Fruit fly (Drosophila melanogaster): ENCODE data around the gene mRpS21.

The mRpS21 gene

dm6 chr3R:13369348-13369747, 12.3 kb downstream of the mRpS21 start, which contains the start of gene CheA87a:
Gene CheA87a (plus strand): TSS chr3R:13369648.
- TF ChIP-seq CG32121 (GFP tag; IDR thresholded peaks at IDR 0.05) (no peak), CG8159 (tag; optimal IDR thresholded peaks at IDR 0.05) (no peak), CG14655 (GFP tag; optimal IDR thresholded peaks at IDR 0.05) (no peak), gl (tag; optimal IDR thresholded peaks at IDR 0.05) (no peak), rn (GFP tag; IDR thresholded peaks at IDR 0.05) (no peak), CG34367 (tag; optimal IDR thresholded peaks at IDR 0.05) (no peak), CG10348 (GFP tag; IDR thresholded peaks at IDR 0.05) (no peak), CG8301 (tag; optimal IDR thresholded peaks at IDR 0.05) (no peak), Ets98B (GFP tag; IDR thresholded peaks at IDR 0.05) (no peak), D1 (tag; optimal IDR thresholded peaks at IDR 0.05) (no peak), CG15710 (tag; optimal IDR thresholded peaks at IDR 0.05) (no peak), EcR (GFP tag; optimal IDR thresholded peaks at IDR 0.05) (no peak), fd96Ca (GFP tag; IDR thresholded peaks at IDR 0.05) (no peak), CG17806 (tag; optimal IDR thresholded peaks at IDR 0.05) (no peak), CG9948 (tag; optimal IDR thresholded peaks at IDR 0.05) (no peak), Pif1B (GFP tag; optimal IDR thresholded peaks at IDR 0.05) (no peak), CG4496 (GFP tag; IDR thresholded peaks at IDR 0.05) (no peak), Snoo (tag; optimal IDR thresholded peaks at IDR 0.05) (no peak), CG13204 (GFP tag; optimal IDR thresholded peaks at IDR 0.05) (no peak), CG12605 (GFP tag; IDR thresholded peaks at IDR 0.05) (no peak)

dm6 chr3R:13366561-13367518, 14.8 kb downstream of the mRpS21 start, which contains the start of gene Elp6:
Gene Elp6 (minus strand): TSS chr3R:13366910.
- TF ChIP-seq CG10348 (GFP tag; IDR thresholded peaks at IDR 0.05), result no peak
- TF ChIP-seq CG15710 (tag; optimal IDR thresholded peaks at IDR 0.05), result peak; percentile 80
- peak; percentile 75 for TF ChIP-seq CG8301 (tag; optimal IDR thresholded peaks at IDR 0.05)
- TF ChIP-seq CG34367 (tag; optimal IDR thresholded peaks at IDR 0.05), result peak; percentile 58
- no peak for TF ChIP-seq gl (tag; optimal IDR thresholded peaks at IDR 0.05)
- TF ChIP-seq CG12605 (GFP tag; IDR thresholded peaks at IDR 0.05), result no peak
- peak; percentile 27 for TF ChIP-seq rn (GFP tag; IDR thresholded peaks at IDR 0.05)
- peak; percentile 84 for TF ChIP-seq CG14655 (GFP tag; optimal IDR thresholded peaks at IDR 0.05)
- TF ChIP-seq Snoo (tag; optimal IDR thresholded peaks at IDR 0.05), result peak; percentile 84
- peak; percentile 77 for TF ChIP-seq Pif1A (GFP tag; optimal IDR thresholded peaks at IDR 0.05)
- TF ChIP-seq CG4496 (GFP tag; IDR thresholded peaks at IDR 0.05), result peak; percentile 70
- peak; percentile 86 for TF ChIP-seq CG8159 (tag; optimal IDR thresholded peaks at IDR 0.05)
- no peak for TF ChIP-seq EcR (GFP tag; optimal IDR thresholded peaks at IDR 0.05)
- TF ChIP-seq CG32121 (GFP tag; IDR thresholded peaks at IDR 0.05), result peak; percentile 47; the same call in 1 of the 2 replicates
- peak; percentile 49 for TF ChIP-seq D1 (tag; optimal IDR thresholded peaks at IDR 0.05)
- peak; percentile 75 for TF ChIP-seq CG9948 (tag; optimal IDR thresholded peaks at IDR 0.05)
- peak; percentile 26; the same call in 1 of the 3 replicates for TF ChIP-seq fd96Ca (GFP tag; IDR thresholded peaks at IDR 0.05)
- peak; percentile 35; the same call in 1 of the 2 replicates for TF ChIP-seq Ets98B (GFP tag; IDR thresholded peaks at IDR 0.05)
- peak; percentile 67 for TF ChIP-seq CG17806 (tag; optimal IDR thresholded peaks at IDR 0.05)
- peak; percentile 30 for TF ChIP-seq CG13204 (GFP tag; optimal IDR thresholded peaks at IDR 0.05)
- TF ChIP-seq Pif1B (GFP tag; optimal IDR thresholded peaks at IDR 0.05), result peak; percentile 60

DNA sequence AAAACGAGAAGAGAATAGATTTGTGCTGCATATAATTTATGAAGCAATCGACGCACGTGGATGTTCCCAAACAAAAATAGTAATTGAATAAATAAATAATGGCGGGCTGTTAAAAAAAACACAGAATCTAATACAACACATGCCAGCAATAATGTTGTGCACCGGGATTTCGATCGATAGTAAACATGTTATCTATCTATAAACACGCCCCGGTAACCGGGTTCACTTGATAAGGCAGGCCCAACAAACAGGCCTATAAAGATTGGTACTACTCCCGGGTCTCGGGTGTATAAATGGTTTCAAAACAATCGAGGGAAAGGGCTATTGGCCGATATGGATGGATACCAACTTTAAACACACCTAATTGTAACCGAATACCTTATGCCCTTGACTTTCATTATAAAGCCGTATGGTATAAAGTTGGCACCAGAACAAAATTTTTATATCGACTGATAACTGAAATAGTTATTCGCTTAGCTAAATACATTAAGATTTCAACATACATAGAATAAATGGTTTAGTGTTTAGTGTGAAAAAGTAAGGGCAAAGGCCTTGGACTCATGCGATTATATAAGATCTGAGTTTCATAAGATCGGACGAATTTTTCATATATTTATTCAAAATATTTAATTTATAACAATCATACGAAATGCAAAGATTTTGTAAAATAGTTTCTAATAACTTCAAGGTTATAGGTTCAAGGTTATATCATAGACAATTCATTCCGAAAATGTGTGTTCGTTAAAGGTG, 15.8 kb downstream of the mRpS21 start:
- TF ChIP-seq Pif1B (GFP tag; optimal IDR thresholded peaks at IDR 0.05), result no peak
- TF ChIP-seq fd96Ca (GFP tag; IDR thresholded peaks at IDR 0.05), result no peak
- TF ChIP-seq CG15710 (tag; optimal IDR thresholded peaks at IDR 0.05), result no peak
- no peak for TF ChIP-seq CG8159 (tag; optimal IDR thresholded peaks at IDR 0.05)
- peak; percentile 24 for TF ChIP-seq Snoo (tag; optimal IDR thresholded peaks at IDR 0.05)
- TF ChIP-seq CG14655 (GFP tag; optimal IDR thresholded peaks at IDR 0.05), result no peak
- no peak for TF ChIP-seq Pif1A (GFP tag; optimal IDR thresholded peaks at IDR 0.05)
- TF ChIP-seq CG13204 (GFP tag; optimal IDR thresholded peaks at IDR 0.05), result no peak
- no peak for TF ChIP-seq CG10348 (GFP tag; IDR thresholded peaks at IDR 0.05)
- TF ChIP-seq EcR (GFP tag; optimal IDR thresholded peaks at IDR 0.05), result peak; percentile 11

DNA sequence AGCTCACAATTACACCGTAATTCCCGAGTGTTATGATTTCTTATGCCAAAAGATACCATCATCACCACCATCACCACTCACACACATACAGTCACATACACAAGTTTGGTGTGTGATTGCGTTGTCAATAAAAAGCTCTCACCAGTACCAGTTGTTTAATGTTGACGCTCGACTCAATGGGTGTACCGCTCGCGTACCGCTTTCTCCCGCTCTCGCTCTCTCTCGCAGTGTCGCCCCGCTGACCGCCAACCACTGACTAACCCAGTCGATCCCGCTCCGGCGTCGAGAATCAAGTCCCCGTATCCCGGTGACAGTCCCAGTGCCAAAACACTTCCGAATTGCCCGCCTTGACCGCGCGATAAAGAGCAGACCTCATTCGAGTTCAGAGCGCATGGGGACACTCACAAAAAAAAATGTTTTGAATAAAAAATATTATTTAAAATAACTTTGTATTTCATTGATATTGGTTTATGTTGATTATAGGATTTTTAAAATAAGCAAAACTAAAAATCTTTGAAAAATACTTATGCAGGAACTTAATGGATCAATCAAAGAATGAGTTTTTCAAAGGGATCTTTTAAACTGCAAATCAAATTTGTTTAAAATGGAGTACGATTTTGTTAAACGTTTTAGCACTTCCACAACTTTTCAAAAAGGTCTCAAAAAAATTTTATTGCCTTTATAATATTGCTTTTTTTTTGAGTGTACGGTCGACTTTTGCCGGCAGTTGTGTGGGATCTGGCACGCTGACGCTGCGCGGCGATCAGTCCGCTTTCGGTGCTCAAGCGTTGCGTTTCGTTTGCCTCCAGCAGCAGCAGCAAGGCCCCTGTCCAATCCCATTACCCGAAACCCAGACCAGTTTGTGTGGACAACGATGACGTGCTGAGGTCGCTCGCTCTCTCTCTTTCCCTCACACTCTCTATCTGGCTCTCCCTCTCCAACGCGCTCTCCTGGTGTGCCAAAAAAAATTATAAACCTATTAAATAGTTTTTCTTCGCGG, 17.1 kb downstream of the mRpS21 start, which contains the start of gene Dic1:
Gene Dic1, plus strand, starts transcription at position 764 of the 1,000 bp plus-strand sequence.
- TF ChIP-seq CG8159 (tag; optimal IDR thresholded peaks at IDR 0.05) (peak; percentile 98), fd96Ca (GFP tag; IDR thresholded peaks at IDR 0.05) (peak; percentile 83), D1 (tag; optimal IDR thresholded peaks at IDR 0.05) (peak; percentile 98), CG32121 (GFP tag; IDR thresholded peaks at IDR 0.05) (peak; percentile 94), rn (GFP tag; IDR thresholded peaks at IDR 0.05) (peak; percentile 85), gl (tag; optimal IDR thresholded peaks at IDR 0.05) (peak; percentile 51), CG14655 (GFP tag; optimal IDR thresholded peaks at IDR 0.05) (peak; percentile 98), CG13204 (GFP tag; optimal IDR thresholded peaks at IDR 0.05) (peak; percentile 94), Pif1B (GFP tag; optimal IDR thresholded peaks at IDR 0.05) (peak; percentile 93), CG10348 (GFP tag; IDR thresholded peaks at IDR 0.05) (peak; percentile 56; the same call in 1 of the 2 replicates), CG9948 (tag; optimal IDR thresholded peaks at IDR 0.05) (peak; percentile 94), CG8301 (tag; optimal IDR thresholded peaks at IDR 0.05) (peak; percentile 98), CG17806 (tag; optimal IDR thresholded peaks at IDR 0.05) (peak; percentile 96), CG12605 (GFP tag; IDR thresholded peaks at IDR 0.05) (peak; percentile 85), CG15710 (tag; optimal IDR thresholded peaks at IDR 0.05) (peak; percentile 95), CG4496 (GFP tag; IDR thresholded peaks at IDR 0.05) (peak; percentile 91), Ets98B (GFP tag; IDR thresholded peaks at IDR 0.05) (peak; percentile 90), EcR (GFP tag; optimal IDR thresholded peaks at IDR 0.05) (peak; percentile 39), Snoo (tag; optimal IDR thresholded peaks at IDR 0.05) (peak; percentile 97), Pif1A (GFP tag; optimal IDR thresholded peaks at IDR 0.05) (peak; percentile 94), CG34367 (tag; optimal IDR thresholded peaks at IDR 0.05) (peak; percentile 89)
